Worm (Caenorhabditis elegans) whole organism, L2 larva: ENCODE data around the gene Y102A5C.27.

Source experiments
- C34F6.9 ChIP-seq: fragments of 150-350 bp; optimal IDR thresholded peaks from 2 replicates; lab custom pipeline; 2014; ENCODE audit warnings: missing biosample characterization, missing genetic modification characterization
- F13H6.1 ChIP-seq: sonication (generic microtip); optimal IDR thresholded peaks from 2 replicates; lab custom pipeline; 2016; ENCODE audit warnings: missing genetic modification characterization, missing compliant biosample characterization
- ZK546.5 ChIP-seq: sonication (generic microtip); optimal IDR thresholded peaks from 2 replicates; lab custom pipeline; 2017; ENCODE audit warnings: missing biosample characterization, missing genetic modification characterization
- alr-1 ChIP-seq: fragments of 150-350 bp; optimal IDR thresholded peaks from 2 replicates; lab custom pipeline; 2014; ENCODE audit warnings: missing biosample characterization, missing genetic modification characterization
- aly-2 ChIP-seq: fragments of 150-350 bp; optimal IDR thresholded peaks from 2 replicates; lab custom pipeline; 2014; ENCODE audit warnings: missing biosample characterization, missing genetic modification characterization
- blmp-1 ChIP-seq: sonication (generic microtip); optimal IDR thresholded peaks from 2 replicates; lab custom pipeline; 2017; ENCODE audit warnings: missing genetic modification characterization, mild to moderate bottlenecking, missing compliant biosample characterization, antibody characterized with exemption, moderate library complexity; ENCODE audit not compliant: insufficient read depth
- ceh-16 ChIP-seq: fragments of 150-350 bp; optimal IDR thresholded peaks from 2 replicates; lab custom pipeline; 2014; ENCODE audit warnings: missing biosample characterization, missing genetic modification characterization
- ceh-82 ChIP-seq: fragments of 150-350 bp; optimal IDR thresholded peaks from 2 replicates; lab custom pipeline; 2014; ENCODE audit warnings: missing biosample characterization, missing genetic modification characterization
- crh-2 ChIP-seq: sonication (generic microtip); optimal IDR thresholded peaks from 2 replicates; lab custom pipeline; 2017; ENCODE audit warnings: missing biosample characterization, missing genetic modification characterization
- elt-1 ChIP-seq: fragments of 150-350 bp; optimal IDR thresholded peaks from 2 replicates; lab custom pipeline; 2014; ENCODE audit warnings: missing biosample characterization, missing genetic modification characterization
- gmeb-1 ChIP-seq: fragments of 150-350 bp; optimal IDR thresholded peaks from 2 replicates; lab custom pipeline; 2014; ENCODE audit warnings: missing biosample characterization, missing genetic modification characterization
- lin-13 ChIP-seq: fragments of 150-350 bp; optimal IDR thresholded peaks from 2 replicates; lab custom pipeline; 2014; ENCODE audit warnings: missing biosample characterization, missing genetic modification reagents, missing genetic modification characterization
- lsy-2 ChIP-seq, 2 experiments: fragments of 150-350 bp in 1 of 2; sonication (generic microtip) in 1 of 2; optimal IDR thresholded peaks; 2 replicates each; lab custom pipeline; 2014 to 2017; ENCODE audit warnings: missing biosample characterization in 2 of 2, missing genetic modification characterization in 2 of 2
- mab-5 ChIP-seq: fragments of 150-350 bp; optimal IDR thresholded peaks from 2 replicates; lab custom pipeline; 2014; ENCODE audit warnings: missing biosample characterization, missing genetic modification characterization
- mdl-1 ChIP-seq, 2 experiments: fragments of 150-350 bp in 1 of 2; sonication (generic microtip) in 1 of 2; optimal IDR thresholded peaks; 2 replicates each; lab custom pipeline; 2017; ENCODE audit warnings: missing biosample characterization in 2 of 2, missing genetic modification characterization in 2 of 2
- nhr-10 ChIP-seq: sonication (generic microtip); optimal IDR thresholded peaks from 2 replicates; lab custom pipeline; 2017; ENCODE audit warnings: missing biosample characterization, missing genetic modification characterization
- nhr-11 ChIP-seq: fragments of 150-350 bp; optimal IDR thresholded peaks from 2 replicates; lab custom pipeline; 2014; ENCODE audit warnings: missing biosample characterization, missing genetic modification characterization
- nhr-12 ChIP-seq: fragments of 150-350 bp; optimal IDR thresholded peaks from 2 replicates; lab custom pipeline; 2014; ENCODE audit warnings: missing biosample characterization, missing genetic modification characterization
- nhr-21 ChIP-seq: fragments of 150-350 bp; optimal IDR thresholded peaks from 2 replicates; lab custom pipeline; 2014; ENCODE audit warnings: missing biosample characterization, missing genetic modification characterization
- nhr-23 ChIP-seq: fragments of 150-350 bp; optimal IDR thresholded peaks from 2 replicates; lab custom pipeline; 2014; ENCODE audit warnings: missing biosample characterization, missing genetic modification reagents, missing genetic modification characterization
- nhr-237 ChIP-seq: fragments of 150-350 bp; optimal IDR thresholded peaks from 2 replicates; lab custom pipeline; 2014; ENCODE audit warnings: missing biosample characterization, missing genetic modification characterization
- nhr-25 ChIP-seq: fragments of 150-350 bp; sonication (generic microtip); optimal IDR thresholded peaks from 3 replicates; lab custom pipeline; 2014; ENCODE audit warnings: missing biosample characterization, missing genetic modification characterization
- nhr-6 ChIP-seq: fragments of 150-350 bp; optimal IDR thresholded peaks from 2 replicates; lab custom pipeline; 2014; ENCODE audit warnings: missing biosample characterization, missing genetic modification characterization
- nhr-77 ChIP-seq: fragments of 150-350 bp; optimal IDR thresholded peaks from 2 replicates; lab custom pipeline; 2014; ENCODE audit warnings: missing biosample characterization, missing genetic modification characterization
- peb-1 ChIP-seq: fragments of 150-350 bp; optimal IDR thresholded peaks from 2 replicates; lab custom pipeline; 2014; ENCODE audit warnings: missing biosample characterization, missing genetic modification characterization
- skn-1 ChIP-seq: sonication (generic microtip); optimal IDR thresholded peaks from 2 replicates; lab custom pipeline; 2017; ENCODE audit warnings: missing biosample characterization, missing genetic modification characterization
- sma-3 ChIP-seq: sonication (generic microtip); optimal IDR thresholded peaks from 2 replicates; lab custom pipeline; 2016; ENCODE audit warnings: missing genetic modification reagents, missing genetic modification characterization, missing compliant biosample characterization
- sma-9 ChIP-seq, 2 experiments: fragments of 150-350 bp in 1 of 2; sonication (generic microtip) in 1 of 2; optimal IDR thresholded peaks; 2 replicates each; lab custom pipeline; 2014 to 2016; ENCODE audit warnings: missing genetic modification characterization in 2 of 2, mild to moderate bottlenecking in 1 of 2, missing biosample characterization in 1 of 2, missing compliant biosample characterization in 1 of 2, missing genetic modification reagents in 1 of 2, moderate library complexity in 1 of 2
- snpc-4 ChIP-seq: fragments of 150-350 bp; optimal IDR thresholded peaks from 2 replicates; lab custom pipeline; 2014; ENCODE audit warnings: missing biosample characterization, missing genetic modification characterization
- unc-39 ChIP-seq: fragments of 150-350 bp; optimal IDR thresholded peaks from 2 replicates; lab custom pipeline; 2014; ENCODE audit warnings: missing biosample characterization, missing genetic modification characterization
- unc-55 ChIP-seq: fragments of 150-350 bp; sonication (generic microtip); optimal IDR thresholded peaks from 3 replicates; lab custom pipeline; 2014; ENCODE audit warnings: missing biosample characterization, missing genetic modification reagents, missing genetic modification characterization
- zag-1 ChIP-seq: fragments of 150-350 bp; optimal IDR thresholded peaks from 2 replicates; lab custom pipeline; 2014; ENCODE audit warnings: missing biosample characterization, missing genetic modification characterization
- ztf-1 ChIP-seq: fragments of 200-800 bp; sonication (Bioruptor generic); conservative IDR thresholded peaks from 2 replicates; pipeline ENCODE4 v1.3.6; 2022; ENCODE audit warnings: missing genetic modification characterization, missing compliant biosample characterization
- ztf-11 ChIP-seq: sonication (generic microtip); optimal IDR thresholded peaks from 2 replicates; lab custom pipeline; 2017; ENCODE audit warnings: missing biosample characterization, missing genetic modification characterization
- ztf-4 ChIP-seq: fragments of 150-350 bp; optimal IDR thresholded peaks from 2 replicates; lab custom pipeline; 2014; ENCODE audit warnings: missing biosample characterization, missing genetic modification characterization

Y102A5C.27 gene

ce11 chrV:16991734-16992133 lies 3.2 kb upstream of the Y102A5C.27 start, which contains the start of gene srz-95:
TSS of gene srz-95 (plus strand) at chrV:16992034.
- TF ChIP-seq ceh-16 (tag; lab: Kevin White, UChicago) (no peak), nhr-6 (tag; lab: Kevin White, UChicago) (no peak), nhr-25 (tag; lab: Kevin White, UChicago) (no peak), nhr-23 (tag; lab: Kevin White, UChicago) (no peak), snpc-4 (tag; lab: Kevin White, UChicago) (no peak), nhr-77 (no peak), ztf-4 (tag; lab: Kevin White, UChicago) (no peak), sma-3 (GFP tag; lab: Kevin White, UChicago) (no peak), ztf-11 (tag; lab: Kevin White, UChicago) (no peak), ZK546.5 (tag; lab: Kevin White, UChicago) (no peak), crh-2 (no peak), nhr-11 (tag; lab: Kevin White, UChicago) (no peak), nhr-21 (tag; lab: Kevin White, UChicago) (no peak), zag-1 (tag; lab: Kevin White, UChicago) (no peak), mab-5 (no peak), F13H6.1 (tag; lab: Kevin White, UChicago) (no peak), sma-9 (GFP tag; optimal IDR thresholded peaks at IDR 0.05; lab: Kevin White, UChicago) (no peak), sma-9 (tag; optimal IDR thresholded peaks at IDR 0.05; lab: Kevin White, UChicago) (no peak), ztf-1 (no peak), peb-1 (tag; lab: Kevin White, UChicago) (no peak)

- TF ChIP-seq alr-1: no peak
- TF ChIP-seq C34F6.9 (tag; lab: Kevin White, UChicago): no peak
- no peak for TF ChIP-seq blmp-1
- TF ChIP-seq nhr-237 (tag; lab: Kevin White, UChicago): no peak
- TF ChIP-seq F13H6.1 (tag; lab: Kevin White, UChicago): no peak
- TF ChIP-seq elt-1: no peak
- TF ChIP-seq mdl-1 (tag; optimal IDR thresholded peaks at IDR 0.05; lab: Kevin White, UChicago): no peak
- no peak for TF ChIP-seq sma-3 (GFP tag; lab: Kevin White, UChicago)
- no peak for TF ChIP-seq gmeb-1 (tag; lab: Kevin White, UChicago)
- TF ChIP-seq peb-1 (tag; lab: Kevin White, UChicago): no peak
- TF ChIP-seq snpc-4 (tag; lab: Kevin White, UChicago): no peak
- TF ChIP-seq ztf-1: no peak
- TF ChIP-seq unc-55 (GFP tag; lab: Kevin White, UChicago): no peak
- TF ChIP-seq nhr-23 (tag; lab: Kevin White, UChicago): no peak
- no peak for TF ChIP-seq aly-2 (tag; lab: Kevin White, UChicago)
- TF ChIP-seq ceh-16 (tag; lab: Kevin White, UChicago): no peak
Observed at ce11 chrV:16987783-16988182, 731 bp downstream of the Y102A5C.27 start.

ce11 chrV:16987035-16987434 lies 1.5 kb downstream of the Y102A5C.27 start, which contains the start of gene Y102A5C.40:
TSS of gene Y102A5C.40 (minus strand) at chrV:16987135.
- TF ChIP-seq lin-13 (GFP tag; lab: Kevin White, UChicago): no peak
- TF ChIP-seq skn-1: no peak
- no peak for TF ChIP-seq unc-39
- no peak for TF ChIP-seq alr-1
- no peak for TF ChIP-seq ceh-16 (tag; lab: Kevin White, UChicago)
- TF ChIP-seq nhr-23 (tag; lab: Kevin White, UChicago): no peak
- TF ChIP-seq snpc-4 (tag; lab: Kevin White, UChicago): no peak
- TF ChIP-seq zag-1 (tag; lab: Kevin White, UChicago): no peak
- TF ChIP-seq nhr-77: no peak
- no peak for TF ChIP-seq lsy-2 (tag; optimal IDR thresholded peaks at IDR 0.05; lab: Kevin White, UChicago)
- no peak for TF ChIP-seq gmeb-1 (tag; lab: Kevin White, UChicago)
- TF ChIP-seq nhr-25 (tag; lab: Kevin White, UChicago): no peak
- TF ChIP-seq nhr-12 (tag; lab: Kevin White, UChicago): no peak
- TF ChIP-seq ceh-82: no peak
- TF ChIP-seq, all 48 proteins: peak for 0

- TF ChIP-seq aly-2 (tag; lab: Kevin White, UChicago) (no peak), unc-39 (no peak), alr-1 (no peak)
Observed at ce11 chrV:16980368-16980767, 8.1 kb downstream of the Y102A5C.27 start, which contains the start of gene srz-54. TSS of gene srz-54 (plus strand) at chrV:16980668.

ce11 chrV:16974919-16975318 lies 13.6 kb downstream of the Y102A5C.27 start, which contains the start of gene srx-54:
TSS of gene srx-54 (plus strand) at chrV:16975219.
- no peak for TF ChIP-seq nhr-77
- TF ChIP-seq ztf-11 (tag; lab: Kevin White, UChicago): no peak
- TF ChIP-seq nhr-10: no peak
